Fruit fly (Drosophila melanogaster) whole organism, embryonic: ENCODE data around the gene CG12115.

Experiments used
- Antp ChIP-seq: fragments of 200-800 bp; sonication (Bioruptor generic); optimal IDR thresholded peaks from 3 replicates; lab custom pipeline; 2016; ENCODE audit warnings: missing biosample characterization, missing genetic modification characterization
- BEAF-32 ChIP-seq: fragments of 200-800 bp; sonication (Bioruptor generic); optimal IDR thresholded peaks from 3 replicates; lab custom pipeline; 2017; ENCODE audit warnings: missing biosample characterization, missing genetic modification characterization, mild to moderate bottlenecking, moderate library complexity, missing genetic modification reagents
- CG10543 ChIP-seq: fragments of 200-800 bp; sonication (Bioruptor generic); optimal IDR thresholded peaks from 3 replicates; lab custom pipeline; 2017; ENCODE audit warnings: missing biosample characterization, mild to moderate bottlenecking, missing genetic modification characterization, moderate library complexity
- CG12391 ChIP-seq: fragments of 200-800 bp; sonication (Bioruptor generic); optimal IDR thresholded peaks from 3 replicates; lab custom pipeline; 2018; ENCODE audit warnings: missing biosample characterization, mild to moderate bottlenecking, missing genetic modification characterization, moderate library complexity
- CG17385 ChIP-seq: fragments of 200-800 bp; sonication (Bioruptor generic); optimal IDR thresholded peaks from 3 replicates; lab custom pipeline; 2018; ENCODE audit warnings: missing biosample characterization, mild to moderate bottlenecking, missing genetic modification characterization
- CG18619 ChIP-seq: fragments of 200-800 bp; sonication (Bioruptor generic); optimal IDR thresholded peaks from 3 replicates; lab custom pipeline; 2017; ENCODE audit warnings: missing biosample characterization, mild to moderate bottlenecking, missing genetic modification characterization
- CG2712 ChIP-seq: fragments of 200-800 bp; optimal IDR thresholded peaks from 3 replicates; lab custom pipeline; 2019; ENCODE audit warnings: missing biosample characterization, mild to moderate bottlenecking, missing genetic modification characterization, moderate library complexity
- CG30020 ChIP-seq: fragments of 200-800 bp; optimal IDR thresholded peaks from 2 replicates; lab custom pipeline; 2019; ENCODE audit warnings: missing biosample characterization, mild to moderate bottlenecking, missing genetic modification characterization, moderate library complexity
- CG3281 ChIP-seq: fragments of 200-800 bp; sonication (Bioruptor generic); optimal IDR thresholded peaks from 3 replicates; lab custom pipeline; 2017; ENCODE audit warnings: missing biosample characterization, mild to moderate bottlenecking, missing genetic modification characterization
- CG33557 ChIP-seq: fragments of 200-800 bp; sonication (Bioruptor generic); optimal IDR thresholded peaks from 2 replicates; lab custom pipeline; 2019; ENCODE audit warnings: missing biosample characterization, mild to moderate bottlenecking, missing genetic modification characterization, moderate library complexity
- CG42726 ChIP-seq: fragments of 200-800 bp; sonication (Bioruptor generic); IDR thresholded peaks from 2 replicates; pipeline ENCODE4 v1.3.6; 2022; ENCODE audit warnings: missing biosample characterization, missing genetic modification characterization; ENCODE audit not compliant: partially characterized antibody
- CG43689 ChIP-seq: fragments of 200-800 bp; sonication (Bioruptor generic); IDR thresholded peaks from 2 replicates; pipeline ENCODE4 v1.3.6; 2022; ENCODE audit warnings: missing biosample characterization, missing genetic modification characterization
- CG4617 ChIP-seq: fragments of 200-800 bp; sonication (Bioruptor generic); optimal IDR thresholded peaks from 3 replicates; lab custom pipeline; 2016; ENCODE audit warnings: missing biosample characterization, missing genetic modification characterization, borderline replicate concordance
- CG7357 ChIP-seq: fragments of 200-800 bp; sonication (Bioruptor generic); IDR thresholded peaks from 3 replicates; pipeline ENCODE4 v1.3.6; 2022; ENCODE audit warnings: missing biosample characterization, missing genetic modification characterization
- CkIIα-i1 ChIP-seq: fragments of 200-800 bp; sonication (Bioruptor generic); IDR thresholded peaks from 2 replicates; pipeline ENCODE4 v1.3.6; 2022; ENCODE audit warnings: missing biosample characterization, missing genetic modification characterization
- Doc3 ChIP-seq: fragments of 200-800 bp; sonication (Bioruptor generic); IDR thresholded peaks from 3 replicates; pipeline ENCODE4 v1.3.6; 2022; ENCODE audit warnings: missing biosample characterization, missing genetic modification characterization; ENCODE audit not compliant: partially characterized antibody
- Dref ChIP-seq: fragments of 200-800 bp; sonication (Bioruptor generic); IDR thresholded peaks from 2 replicates; pipeline ENCODE4 v1.3.6; 2022; ENCODE audit warnings: missing biosample characterization, missing genetic modification characterization
- Drgx ChIP-seq: fragments of 200-800 bp; sonication (Bioruptor generic); IDR thresholded peaks from 2 replicates; pipeline ENCODE4 v1.3.6; 2022; ENCODE audit warnings: missing biosample characterization, missing genetic modification characterization
- Gug ChIP-seq: fragments of 200-800 bp; sonication (Bioruptor generic); IDR thresholded peaks from 4 replicates; pipeline ENCODE4 v1.3.6; 2022; ENCODE audit warnings: missing biosample characterization, missing genetic modification characterization
- HHEX ChIP-seq: fragments of 200-800 bp; sonication (Bioruptor generic); optimal IDR thresholded peaks from 3 replicates; lab custom pipeline; 2017; ENCODE audit warnings: missing biosample characterization, mild to moderate bottlenecking, missing genetic modification characterization, missing genetic modification reagents
- Hmx ChIP-seq: fragments of 200-800 bp; sonication (Bioruptor generic); optimal IDR thresholded peaks from 2 replicates; lab custom pipeline; 2016; ENCODE audit warnings: missing biosample characterization, missing genetic modification characterization
- Meics ChIP-seq: fragments of 200-800 bp; sonication (Bioruptor generic); optimal IDR thresholded peaks from 2 replicates; lab custom pipeline; 2017; ENCODE audit warnings: missing biosample characterization, mild to moderate bottlenecking, missing genetic modification characterization
- Myb ChIP-seq: fragments of 200-800 bp; sonication (Bioruptor generic); optimal IDR thresholded peaks from 2 replicates; lab custom pipeline; 2016; ENCODE audit warnings: missing biosample characterization, missing genetic modification characterization
- NFAT ChIP-seq: fragments of 200-800 bp; sonication (Bioruptor generic); IDR thresholded peaks from 2 replicates; pipeline ENCODE4 v1.3.6; 2022; ENCODE audit warnings: missing biosample characterization, missing genetic modification characterization
- Nf-YC ChIP-seq: fragments of 200-800 bp; optimal IDR thresholded peaks from 3 replicates; lab custom pipeline; 2019; ENCODE audit warnings: missing biosample characterization, mild to moderate bottlenecking, missing genetic modification characterization, moderate library complexity
- NfI ChIP-seq: fragments of 200-800 bp; sonication (Bioruptor generic); optimal IDR thresholded peaks from 3 replicates; lab custom pipeline; 2018; ENCODE audit warnings: missing biosample characterization, mild to moderate bottlenecking, missing genetic modification characterization, moderate library complexity
- Rx ChIP-seq: fragments of 200-800 bp; sonication (Bioruptor generic); IDR thresholded peaks from 2 replicates; pipeline ENCODE4 v1.3.6; 2022; ENCODE audit warnings: missing biosample characterization, missing genetic modification characterization
- Scr ChIP-seq: fragments of 200-800 bp; sonication (Bioruptor generic); IDR thresholded peaks from 2 replicates; pipeline ENCODE4 v1.3.6; 2022; ENCODE audit warnings: missing biosample characterization, missing genetic modification characterization; ENCODE audit not compliant: partially characterized antibody
- ab ChIP-seq: fragments of 200-800 bp; sonication (Bioruptor generic); optimal IDR thresholded peaks from 2 replicates; lab custom pipeline; 2016; ENCODE audit warnings: missing biosample characterization, missing genetic modification characterization
- aop ChIP-seq: fragments of 200-800 bp; sonication (Bioruptor generic); IDR thresholded peaks from 2 replicates; pipeline ENCODE4 v1.3.6; 2022; ENCODE audit warnings: missing biosample characterization, missing genetic modification characterization
- ato ChIP-seq: fragments of 200-800 bp; sonication (Bioruptor generic); IDR thresholded peaks from 2 replicates; pipeline ENCODE4 v1.3.6; 2022; ENCODE audit warnings: missing biosample characterization, missing genetic modification characterization; ENCODE audit not compliant: partially characterized antibody
- crol ChIP-seq: fragments of 200-800 bp; sonication (Bioruptor generic); IDR thresholded peaks from 2 replicates; pipeline ENCODE4 v1.3.6; 2022; ENCODE audit warnings: missing biosample characterization, missing genetic modification characterization
- dati ChIP-seq: fragments of 200-800 bp; sonication (Bioruptor generic); IDR thresholded peaks from 2 replicates; pipeline ENCODE4 v1.3.6; 2022; ENCODE audit warnings: missing biosample characterization, missing genetic modification characterization
- dysf ChIP-seq: fragments of 200-800 bp; sonication (Bioruptor generic); IDR thresholded peaks from 3 replicates; pipeline ENCODE4 v1.3.6; 2022; ENCODE audit warnings: missing biosample characterization, missing genetic modification characterization
- exex ChIP-seq: fragments of 200-800 bp; sonication (Bioruptor generic); optimal IDR thresholded peaks from 4 replicates; lab custom pipeline; 2018; ENCODE audit warnings: missing biosample characterization, mild to moderate bottlenecking, missing genetic modification characterization, moderate library complexity
- fu2 ChIP-seq: fragments of 200-800 bp; sonication (Bioruptor generic); optimal IDR thresholded peaks from 2 replicates; lab custom pipeline; 2016; ENCODE audit warnings: missing biosample characterization, missing genetic modification characterization
- h ChIP-seq: fragments of >200 bp; optimal IDR thresholded peaks from 2 replicates; lab custom pipeline; 2017
- hbn ChIP-seq: fragments of 200-800 bp; sonication (Bioruptor generic); IDR thresholded peaks from 2 replicates; pipeline ENCODE4 v1.3.6; 2022; ENCODE audit warnings: missing biosample characterization, missing genetic modification characterization; ENCODE audit not compliant: partially characterized antibody
- hth ChIP-seq: fragments of >200 bp; optimal IDR thresholded peaks from 2 replicates; lab custom pipeline; 2017; ENCODE audit warnings: inconsistent platforms
- inv ChIP-seq: fragments of 200-800 bp; sonication (Bioruptor generic); IDR thresholded peaks from 2 replicates; pipeline ENCODE4 v1.3.6; 2022; ENCODE audit warnings: missing biosample characterization, missing genetic modification characterization; ENCODE audit not compliant: partially characterized antibody
- mld ChIP-seq: fragments of 200-800 bp; sonication (Bioruptor generic); IDR thresholded peaks from 3 replicates; pipeline ENCODE4 v1.3.6; 2022; ENCODE audit warnings: missing biosample characterization, missing genetic modification characterization; ENCODE audit not compliant: partially characterized antibody
- pzg ChIP-seq: fragments of 200-800 bp; sonication (Bioruptor generic); optimal IDR thresholded peaks from 3 replicates; lab custom pipeline; 2018; ENCODE audit warnings: missing biosample characterization, mild to moderate bottlenecking, missing genetic modification characterization, moderate library complexity
- row ChIP-seq: fragments of 200-800 bp; sonication (Bioruptor generic); IDR thresholded peaks from 3 replicates; pipeline ENCODE4 v1.3.6; 2022; ENCODE audit warnings: missing biosample characterization, missing genetic modification characterization
- schlank ChIP-seq: fragments of 200-800 bp; sonication (Bioruptor generic); optimal IDR thresholded peaks from 2 replicates; lab custom pipeline; 2018; ENCODE audit warnings: missing biosample characterization, mild to moderate bottlenecking, missing genetic modification characterization
- sima ChIP-seq: fragments of 200-800 bp; sonication (Bioruptor generic); optimal IDR thresholded peaks from 2 replicates; lab custom pipeline; 2016; ENCODE audit warnings: missing biosample characterization, missing genetic modification characterization
- sr ChIP-seq: fragments of 200-800 bp; sonication (Bioruptor generic); IDR thresholded peaks from 3 replicates; pipeline ENCODE4 v1.3.6; 2022; ENCODE audit warnings: missing biosample characterization, missing genetic modification characterization
- tio ChIP-seq: fragments of 200-800 bp; sonication (Bioruptor generic); optimal IDR thresholded peaks from 2 replicates; lab custom pipeline; 2017; ENCODE audit warnings: missing biosample characterization, missing genetic modification characterization, inconsistent platforms
- vfl ChIP-seq: fragments of 200-800 bp; sonication (Bioruptor generic); optimal IDR thresholded peaks from 2 replicates; lab custom pipeline; 2016; ENCODE audit warnings: missing biosample characterization, missing genetic modification characterization
- vnd ChIP-seq: fragments of 200-800 bp; sonication (Bioruptor generic); IDR thresholded peaks from 3 replicates; pipeline ENCODE4 v1.3.6; 2022; ENCODE audit warnings: missing biosample characterization, missing genetic modification characterization; ENCODE audit not compliant: partially characterized antibody
- zen2 ChIP-seq: fragments of 200-800 bp; sonication (Bioruptor generic); IDR thresholded peaks from 3 replicates; pipeline ENCODE4 v1.3.6; 2022; ENCODE audit warnings: missing biosample characterization, missing genetic modification characterization; ENCODE audit not compliant: partially characterized antibody
- zf30C ChIP-seq: fragments of 200-800 bp; sonication (Bioruptor generic); optimal IDR thresholded peaks from 3 replicates; lab custom pipeline; 2018; ENCODE audit warnings: missing biosample characterization, mild to moderate bottlenecking, missing genetic modification characterization

Gene CG12115

DNA sequence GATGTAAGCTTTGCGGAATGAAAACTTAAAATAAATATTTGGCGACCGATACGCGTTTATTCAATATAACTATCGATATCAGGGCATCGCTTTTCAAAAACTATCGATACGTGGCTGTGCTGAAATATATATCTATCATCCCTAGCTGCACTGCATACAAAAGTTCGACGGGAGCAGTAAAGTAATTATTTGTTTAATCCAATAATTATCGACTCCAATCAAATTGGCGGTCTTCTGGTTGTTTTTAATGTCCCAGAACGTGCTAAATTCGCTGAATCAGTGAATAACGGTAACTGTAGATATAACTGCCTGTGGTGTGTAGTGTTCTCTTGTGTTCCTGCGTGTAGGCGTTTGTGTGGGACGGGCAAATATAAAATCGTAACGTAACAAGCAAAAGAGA lies 27.3 kb downstream of the CG12115 start, which contains the start of gene mei-P26 (continued):
- TF ChIP-seq Doc3 (GFP tag; lab: Robert Waterston, UW) (peak; percentile 61), CG2712 (tag; lab: Kevin White, UChicago) (peak; percentile 22), NfI (GFP tag; lab: Kevin White, UChicago) (no peak), Meics (no peak), Hmx (GFP tag; lab: Kevin White, UChicago) (no peak), row (GFP tag; lab: Robert Waterston, UW) (peak; percentile 49; the same call in 2 of the 3 replicates), fu2 (no peak), hth (lab: Kevin White, UChicago) (no peak), Drgx (GFP tag; lab: Robert Waterston, UW) (no peak), hbn (GFP tag; lab: Robert Waterston, UW) (peak; percentile 76), CG12391 (tag; lab: Kevin White, UChicago) (peak; percentile 12), mld (peak; percentile 74; the same call in 1 of the 3 replicates), Rx (no peak), Dref (peak; percentile 83), vfl (no peak), CG4617 (peak; percentile 6), CG7357 (GFP tag; lab: Robert Waterston, UW) (no peak), h (no peak), CG42726 (GFP tag; lab: Robert Waterston, UW) (peak; percentile 82; the same call in 1 of the 2 replicates), vnd (peak; percentile 75), zf30C (GFP tag; lab: Kevin White, UChicago) (no peak), exex (tag; lab: Kevin White, UChicago) (peak; percentile 17), CG30020 (tag; lab: Kevin White, UChicago) (no peak), CG3281 (no peak), Nf-YC (tag; lab: Kevin White, UChicago) (no peak), ab (GFP tag; lab: Kevin White, UChicago) (no peak), zen2 (GFP tag; lab: Robert Waterston, UW) (peak; percentile 79), dati (GFP tag; lab: Robert Waterston, UW) (no peak), schlank (no peak), Scr (GFP tag; lab: Robert Waterston, UW) (peak; percentile 85), Antp (GFP tag; lab: Kevin White, UChicago) (no peak), CG33557 (GFP tag; lab: Kevin White, UChicago) (no peak), CG10543 (no peak), pzg (peak; percentile 49), Myb (no peak), tio (GFP tag; lab: Kevin White, UChicago) (no peak), ato (GFP tag; lab: Robert Waterston, UW) (peak; percentile 79), crol (no peak), HHEX (GFP tag; lab: Kevin White, UChicago) (no peak), BEAF-32 (peak; percentile 78), NFAT (GFP tag; lab: Robert Waterston, UW) (no peak), aop (GFP tag; lab: Robert Waterston, UW) (no peak), inv (GFP tag; lab: Robert Waterston, UW) (peak; percentile 78), sima (GFP tag; lab: Kevin White, UChicago) (no peak), CG18619 (GFP tag; lab: Kevin White, UChicago) (no peak), CG17385 (GFP tag; lab: Kevin White, UChicago) (no peak), Gug (no peak), dysf (no peak), CG43689 (GFP tag; lab: Robert Waterston, UW) (no peak), CkIIα-i1 (GFP tag; lab: Robert Waterston, UW) (no peak), sr (GFP tag; lab: Robert Waterston, UW) (0 out of 3 replicates have a peak, but pooled peaks have one; percentile 11)
